Fruit fly (Drosophila melanogaster) whole organism: ENCODE measurements around the gene CycJ.

Experiments
- CG8478 ChIP-seq: fragments of >200 bp; optimal IDR thresholded peaks from 2 replicates; lab custom pipeline; 2018; ENCODE audit warnings: inconsistent platforms
- Dll ChIP-seq: fragments of >200 bp; optimal IDR thresholded peaks from 2 replicates; lab custom pipeline; 2017
- EcR ChIP-seq, 2 experiments: fragments of >200 bp; optimal IDR thresholded peaks; 2 replicates each; lab custom pipeline; 2017; ENCODE audit warnings: missing biosample characterization in 2 of 2, missing genetic modification characterization in 2 of 2, missing genetic modification reagents in 2 of 2
- pan ChIP-seq: fragments of >200 bp; optimal IDR thresholded peaks from 2 replicates; lab custom pipeline; 2017
- psq ChIP-seq: fragments of >200 bp; optimal IDR thresholded peaks from 2 replicates; lab custom pipeline; 2017
- usp ChIP-seq: fragments of >200 bp; optimal IDR thresholded peaks from 2 replicates; lab custom pipeline; 2017; ENCODE audit warnings: missing biosample characterization, missing genetic modification characterization, mixed read lengths

Gene CycJ

dm6 chr3L:3460402-3461027 is 5.7 kb upstream of the CycJ start, which contains the start of gene eIF5B:
Gene eIF5B (minus strand): TSS chr3L:3460977.
- TF ChIP-seq CG8478 (lab: Kevin White, UChicago) = no peak
- no peak for TF ChIP-seq usp (GFP tag; lab: Kevin White, UChicago)
- peak; percentile 93 for TF ChIP-seq pan

- TF ChIP-seq psq (lab: Kevin White, UChicago) (no peak), usp (GFP tag; lab: Kevin White, UChicago) (no peak), EcR (GFP tag; optimal IDR thresholded peaks at IDR 0.05; lab: Kevin White, UChicago) (no peak), Dll (lab: Kevin White, UChicago) (no peak), CG8478 (lab: Kevin White, UChicago) (no peak), pan (no peak)
These were observed 5.1 kb upstream of the CycJ start, which contains the start of the genes CG46463 and armi for dm6 chr3L:3461119-3461518. Gene CG46463 (plus strand): TSS chr3L:3461315. Gene armi (plus strand): TSS chr3L:3461317.

dm6 chr3L:3461557-3462414 is 4.4 kb upstream of the CycJ start:
- TF ChIP-seq CG8478 (lab: Kevin White, UChicago) = peak; percentile 20
- TF ChIP-seq usp (GFP tag; lab: Kevin White, UChicago) = no peak

dm6 chr3L:3469709-3470108 is 3.5 kb downstream of the CycJ start:
- TF ChIP-seq pan (no peak), CG8478 (lab: Kevin White, UChicago) (no peak), usp (GFP tag; lab: Kevin White, UChicago) (no peak)

dm6 chr3L:3471174-3471573 is 4.9 kb downstream of the CycJ start, which contains the start of gene CG14971:
Gene CG14971 (minus strand): TSS chr3L:3471309.
- TF ChIP-seq Dll (lab: Kevin White, UChicago) (no peak), usp (GFP tag; lab: Kevin White, UChicago) (no peak), psq (lab: Kevin White, UChicago) (no peak), EcR (GFP tag; optimal IDR thresholded peaks at IDR 0.05; lab: Kevin White, UChicago) (no peak), CG8478 (lab: Kevin White, UChicago) (no peak), pan (no peak)

dm6 chr3L:3472063-3472528 is 5.9 kb downstream of the CycJ start, which contains the start of the genes CG32267 and CG42324:
Gene CG32267 (minus strand): TSS chr3L:3472113.
Gene CG42324 (plus strand): TSS chr3L:3472447.
- TF ChIP-seq pan = no peak
- no peak for TF ChIP-seq usp (GFP tag; lab: Kevin White, UChicago)
- no peak for TF ChIP-seq Dll (lab: Kevin White, UChicago)
- no peak for TF ChIP-seq psq (lab: Kevin White, UChicago)
- no peak for TF ChIP-seq CG8478 (lab: Kevin White, UChicago)

- TF ChIP-seq Dll (lab: Kevin White, UChicago) (no peak), EcR (GFP tag; optimal IDR thresholded peaks at IDR 0.05; lab: Kevin White, UChicago) (no peak), CG8478 (lab: Kevin White, UChicago) (no peak), usp (GFP tag; lab: Kevin White, UChicago) (no peak), pan (no peak), psq (lab: Kevin White, UChicago) (no peak)
These were observed 6.6 kb downstream of the CycJ start for dm6 chr3L:3472786-3473185.

dm6 chr3L:3479551-3479950 is 13.3 kb downstream of the CycJ start:
- TF ChIP-seq EcR (GFP tag; optimal IDR thresholded peaks at IDR 0.05; lab: Kevin White, UChicago) = no peak
- no peak for TF ChIP-seq pan
- no peak for TF ChIP-seq usp (GFP tag; lab: Kevin White, UChicago)
- no peak for TF ChIP-seq Dll (lab: Kevin White, UChicago)
- no peak for TF ChIP-seq psq (lab: Kevin White, UChicago)
- no peak for TF ChIP-seq CG8478 (lab: Kevin White, UChicago)

- TF ChIP-seq psq (lab: Kevin White, UChicago) = no peak
- no peak for TF ChIP-seq CG8478 (lab: Kevin White, UChicago)
- TF ChIP-seq usp (GFP tag; lab: Kevin White, UChicago) = no peak
- TF ChIP-seq Dll (lab: Kevin White, UChicago) = no peak
- TF ChIP-seq pan = no peak
- TF ChIP-seq EcR (GFP tag; optimal IDR thresholded peaks at IDR 0.05; lab: Kevin White, UChicago) = no peak
These were observed 18.3 kb downstream of the CycJ start, which contains the start of gene CG43074 for dm6 chr3L:3484553-3484952. Gene CG43074 (minus strand): TSS chr3L:3484653.

dm6 chr3L:3485088-3485710 is 19.0 kb downstream of the CycJ start:
- no peak for TF ChIP-seq usp (GFP tag; lab: Kevin White, UChicago)
- TF ChIP-seq pan = peak; percentile 47

- TF ChIP-seq Dll (lab: Kevin White, UChicago) (no peak), psq (lab: Kevin White, UChicago) (no peak), pan (no peak), usp (GFP tag; lab: Kevin White, UChicago) (no peak), EcR (GFP tag; optimal IDR thresholded peaks at IDR 0.05; lab: Kevin White, UChicago) (no peak), CG8478 (lab: Kevin White, UChicago) (no peak)
These were observed 26.0 kb downstream of the CycJ start for dm6 chr3L:3492116-3492747.
